Fruit fly (Drosophila melanogaster): Measurements from ENCODE around the gene rsh.
A peak's percentile ranks its signal among the peaks of the same experiment; 100 is the strongest.

rsh gene

DNA sequence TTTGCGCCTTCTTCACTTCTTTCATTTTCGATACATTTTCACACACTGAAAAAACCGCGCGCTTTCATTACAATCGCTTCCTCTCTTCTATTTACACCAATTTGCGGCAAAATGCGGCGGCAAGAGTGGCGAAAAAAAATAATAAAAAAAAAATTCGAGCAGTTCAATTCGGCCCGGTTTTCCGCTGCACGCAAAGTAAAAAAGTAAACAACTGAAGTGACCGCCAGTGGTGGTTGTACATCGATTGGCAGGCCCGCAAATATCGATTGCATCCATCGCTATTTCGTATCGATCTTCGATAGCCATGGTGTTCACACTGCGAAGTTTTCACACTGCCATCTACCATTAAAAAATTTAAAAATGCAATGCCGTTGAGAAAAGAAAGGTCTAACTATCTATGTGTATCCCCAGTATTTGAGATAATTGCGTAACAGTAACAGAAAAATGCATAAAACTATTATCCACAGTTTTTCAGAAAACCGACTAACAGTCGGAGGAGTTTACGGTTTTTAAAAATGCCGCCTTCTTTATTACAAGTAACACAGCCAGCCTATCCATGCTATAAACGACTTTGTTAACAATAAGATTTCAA, 123.9 kb downstream of the rsh start, which contains the start of gene Chpf (continued):
- TF ChIP-seq row (GFP tag; IDR thresholded peaks at IDR 0.05) (peak; percentile 46; the same call in 2 of the 3 replicates), eve (GFP tag; optimal IDR thresholded peaks at IDR 0.05) (no peak), sisA (GFP tag; IDR thresholded peaks at IDR 0.05) (no peak), Sin3A (optimal IDR thresholded peaks at IDR 0.05) (peak; percentile 45), zfh2 (GFP tag; optimal IDR thresholded peaks at IDR 0.05) (no peak), Dip2 (GFP tag; IDR thresholded peaks at IDR 0.05) (no peak), Ets97D (GFP tag; optimal IDR thresholded peaks at IDR 0.05) (peak; percentile 36), cad (GFP tag; optimal IDR thresholded peaks at IDR 0.05) (no peak), chn (GFP tag; optimal IDR thresholded peaks at IDR 0.05) (peak; percentile 30), CG13296 (GFP tag; optimal IDR thresholded peaks at IDR 0.05) (no peak), Awh (GFP tag; IDR thresholded peaks at IDR 0.05) (no peak), CG3065 (GFP tag; optimal IDR thresholded peaks at IDR 0.05) (no peak), Bgb (GFP tag; IDR thresholded peaks at IDR 0.05; ENCODE audit: partially characterized antibody) (peak; percentile 90), CG4730 (GFP tag; IDR thresholded peaks at IDR 0.05) (no peak), Dbx (GFP tag; IDR thresholded peaks at IDR 0.05) (0 out of 3 replicates have a peak, but pooled peaks have one; percentile 29), CG43689 (GFP tag; IDR thresholded peaks at IDR 0.05) (no peak), CG9437 (GFP tag; optimal IDR thresholded peaks at IDR 0.05) (no peak), CG2116 (GFP tag; optimal IDR thresholded peaks at IDR 0.05) (peak; percentile 63), pita (GFP tag; optimal IDR thresholded peaks at IDR 0.05) (no peak), scrt (GFP tag; optimal IDR thresholded peaks at IDR 0.05) (peak; percentile 18), gem (tag; optimal IDR thresholded peaks at IDR 0.05) (no peak), Scr (GFP tag; IDR thresholded peaks at IDR 0.05; ENCODE audit: partially characterized antibody) (peak; percentile 80), CG17359 (tag; optimal IDR thresholded peaks at IDR 0.05) (peak; percentile 61), ro (GFP tag; IDR thresholded peaks at IDR 0.05) (no peak), trem (tag; optimal IDR thresholded peaks at IDR 0.05) (peak; percentile 17), hb (GFP tag; IDR thresholded peaks at IDR 0.05; ENCODE audit: partially characterized antibody) (peak; percentile 84), Gsc (GFP tag; IDR thresholded peaks at IDR 0.05) (no peak), tna (GFP tag; IDR thresholded peaks at IDR 0.05; ENCODE audit: partially characterized antibody) (peak; percentile 71), CG6272 (GFP tag; IDR thresholded peaks at IDR 0.05) (no peak), CG1603 (tag; optimal IDR thresholded peaks at IDR 0.05) (peak; percentile 32), CG15479 (GFP tag; optimal IDR thresholded peaks at IDR 0.05) (no peak), CG42726 (GFP tag; IDR thresholded peaks at IDR 0.05; ENCODE audit: partially characterized antibody) (peak; percentile 81), NFAT (GFP tag; IDR thresholded peaks at IDR 0.05) (0 out of 2 replicates have a peak, but pooled peaks have one; percentile 20), Hey (tag; optimal IDR thresholded peaks at IDR 0.05) (no peak), run (tag; optimal IDR thresholded peaks at IDR 0.05) (no peak), CG14710 (tag; optimal IDR thresholded peaks at IDR 0.05) (peak; percentile 18), CG13624 (GFP tag; optimal IDR thresholded peaks at IDR 0.05) (peak; percentile 24), CG5245 (GFP tag; optimal IDR thresholded peaks at IDR 0.05) (no peak), HLH4C (GFP tag; IDR thresholded peaks at IDR 0.05; ENCODE audit: partially characterized antibody) (peak; percentile 86), Ptx1 (GFP tag; IDR thresholded peaks at IDR 0.05) (peak; percentile 32; the same call in 1 of the 2 replicates), NK7.1 (GFP tag; optimal IDR thresholded peaks at IDR 0.05) (peak; percentile 9), Dref (GFP tag; IDR thresholded peaks at IDR 0.05) (peak; percentile 95), tup (GFP tag; optimal IDR thresholded peaks at IDR 0.05) (no peak), ac (GFP tag; optimal IDR thresholded peaks at IDR 0.05) (no peak), hbn (GFP tag; IDR thresholded peaks at IDR 0.05; ENCODE audit: partially characterized antibody) (peak; percentile 59), tgo (GFP tag; IDR thresholded peaks at IDR 0.05) (no peak), CG10959 (GFP tag; IDR thresholded peaks at IDR 0.05) (no peak), CG7372 (GFP tag; IDR thresholded peaks at IDR 0.05) (no peak), Drgx (GFP tag; IDR thresholded peaks at IDR 0.05) (peak; percentile 30), Dp (GFP tag; optimal IDR thresholded peaks at IDR 0.05) (peak; percentile 70), gcm (GFP tag; optimal IDR thresholded peaks at IDR 0.05) (no peak)
